Worm (Caenorhabditis elegans) whole organism, late embryonic: ENCODE data around the gene atg-2.

Experiments used
- ama-1 ChIP-seq: fragments of 150-350 bp; optimal IDR thresholded peaks from 2 replicates; lab custom pipeline; 2014
- lim-6 ChIP-seq: sonication (generic microtip); optimal IDR thresholded peaks from 2 replicates; lab custom pipeline; 2016; ENCODE audit warnings: missing genetic modification characterization, missing compliant biosample characterization
- pag-3 ChIP-seq: sonication (generic microtip); optimal IDR thresholded peaks from 2 replicates; lab custom pipeline; 2016; ENCODE audit warnings: missing compliant biosample characterization, missing genetic modification characterization, borderline replicate concordance

DNA sequence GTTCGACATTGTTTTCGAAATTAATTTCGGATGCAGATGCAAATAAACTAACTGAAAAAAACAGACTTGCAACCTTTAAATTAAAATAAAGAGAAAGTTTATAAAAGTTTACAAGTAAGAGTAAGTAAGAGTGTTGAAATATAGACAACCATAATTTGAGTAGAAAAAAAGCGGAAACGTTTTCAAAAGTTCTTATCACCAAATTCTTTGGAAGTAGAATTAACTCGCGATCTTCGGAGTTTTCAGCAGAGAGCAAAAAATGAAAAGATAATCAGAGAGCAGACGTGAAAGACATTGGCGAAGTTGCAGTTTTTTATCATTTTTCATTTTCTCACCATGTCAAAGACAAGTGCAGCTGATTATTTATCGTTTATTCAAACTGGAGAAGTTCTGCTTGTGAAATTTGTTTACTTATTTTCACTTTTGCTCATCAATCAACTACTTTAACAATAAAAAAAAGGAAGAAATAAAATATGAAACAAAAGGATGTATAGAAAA, 44.8 kb upstream of the atg-2 start, which contains the start of gene abts-4:
- TF ChIP-seq pag-3 (no peak), lim-6 (tag; lab: Kevin White, UChicago) (no peak), ama-1 (no peak)
